Worm (Caenorhabditis elegans): ENCODE data around the gene wht-2.

The wht-2 gene

DNA sequence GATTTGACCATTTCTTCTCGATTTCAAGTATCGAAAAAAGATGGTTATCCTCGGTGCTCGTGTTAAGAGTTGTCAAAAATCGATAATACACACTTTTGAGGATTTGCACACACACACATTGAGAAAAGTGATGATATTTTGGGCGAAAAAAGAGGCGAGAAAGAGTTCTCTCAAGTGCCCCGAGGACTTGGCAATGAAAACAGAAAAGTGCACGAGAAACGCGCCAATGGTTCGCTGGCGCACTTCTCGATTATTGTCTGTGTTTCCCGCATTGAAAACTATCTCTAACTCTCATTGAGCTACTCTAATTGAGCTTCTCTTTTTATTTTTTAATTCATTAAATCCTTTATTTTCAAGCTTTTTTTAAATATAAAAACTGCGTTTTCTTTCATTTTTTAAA lies 36.5 kb upstream of the wht-2 start (continued):
- TF ChIP-seq nhr-19 (GFP tag; conservative IDR thresholded peaks at IDR 0.05) (peak; percentile 76), mdl-1 (tag; optimal IDR thresholded peaks at IDR 0.05) (peak in 1 of 2 experiments; percentile 43), lin-13 (GFP tag; optimal IDR thresholded peaks at IDR 0.05) (peak; percentile 45), snpc-4 (tag; optimal IDR thresholded peaks at IDR 0.05) (peak; percentile 67), lin-15B (tag; optimal IDR thresholded peaks at IDR 0.05) (peak; percentile 1), nhr-28 (tag; optimal IDR thresholded peaks at IDR 0.05) (no peak), ztf-4 (tag; optimal IDR thresholded peaks at IDR 0.05) (no peak), lsy-2 (tag; optimal IDR thresholded peaks at IDR 0.05) (peak; percentile 76 to 84), sptf-1 (tag; optimal IDR thresholded peaks at IDR 0.05) (no peak)

DNA sequence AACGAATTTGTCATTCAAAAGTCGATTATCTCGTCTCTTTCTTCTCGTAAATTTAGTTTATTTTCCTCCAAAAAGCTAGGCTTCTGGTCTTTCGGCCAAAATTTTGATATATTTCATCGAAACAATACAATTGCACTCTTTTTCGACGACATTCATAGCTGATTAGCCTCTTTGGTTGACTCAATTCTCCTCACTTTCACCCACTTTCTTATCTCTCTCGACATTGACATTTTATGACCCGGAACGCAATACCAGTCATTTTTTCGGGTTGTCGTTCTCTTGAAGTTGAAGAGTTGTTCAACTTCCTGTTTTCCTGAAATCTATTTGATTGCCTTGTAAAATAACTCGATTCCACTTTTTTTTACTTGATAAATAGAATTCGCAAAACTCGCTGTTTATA lies 35.7 kb upstream of the wht-2 start:
- TF ChIP-seq fkh-10 (GFP tag; optimal IDR thresholded peaks at IDR 0.05) = no peak
- TF ChIP-seq mef-2 (tag; optimal IDR thresholded peaks at IDR 0.05) = no peak
- TF ChIP-seq alr-1 (tag; optimal IDR thresholded peaks at IDR 0.05; ENCODE audit: borderline replicate concordance) = no peak
- no peak for TF ChIP-seq unc-130 (tag; optimal IDR thresholded peaks at IDR 0.05)
- no peak for TF ChIP-seq efl-1 (optimal IDR thresholded peaks at IDR 0.05)
- peak in 1 of 2 experiments; percentile 20 for TF ChIP-seq efl-1 (GFP tag; optimal IDR thresholded peaks at IDR 0.05 in 1 of 2)
- TF ChIP-seq pag-3 (tag; optimal IDR thresholded peaks at IDR 0.05; ENCODE audit: borderline replicate concordance, insufficient read depth) = no peak
- TF ChIP-seq blmp-1 (tag; optimal IDR thresholded peaks at IDR 0.05) = peak; percentile 8
- no peak for TF ChIP-seq mep-1 (tag; optimal IDR thresholded peaks at IDR 0.05)
- TF ChIP-seq Y116A8C.19 (tag; optimal IDR thresholded peaks at IDR 0.05; ENCODE audit: borderline replicate concordance) = no peak
- no peak for TF ChIP-seq ztf-4 (tag; optimal IDR thresholded peaks at IDR 0.05)
- TF ChIP-seq snpc-4 (tag; optimal IDR thresholded peaks at IDR 0.05) = no peak
- TF ChIP-seq irx-1 (tag; optimal IDR thresholded peaks at IDR 0.05) = no peak
- TF ChIP-seq xbp-1 (tag; optimal IDR thresholded peaks at IDR 0.05) = no peak
- TF ChIP-seq F16B12.6 (tag; optimal IDR thresholded peaks at IDR 0.05) = no peak
- no peak for TF ChIP-seq vab-15 (tag; optimal IDR thresholded peaks at IDR 0.05)

DNA sequence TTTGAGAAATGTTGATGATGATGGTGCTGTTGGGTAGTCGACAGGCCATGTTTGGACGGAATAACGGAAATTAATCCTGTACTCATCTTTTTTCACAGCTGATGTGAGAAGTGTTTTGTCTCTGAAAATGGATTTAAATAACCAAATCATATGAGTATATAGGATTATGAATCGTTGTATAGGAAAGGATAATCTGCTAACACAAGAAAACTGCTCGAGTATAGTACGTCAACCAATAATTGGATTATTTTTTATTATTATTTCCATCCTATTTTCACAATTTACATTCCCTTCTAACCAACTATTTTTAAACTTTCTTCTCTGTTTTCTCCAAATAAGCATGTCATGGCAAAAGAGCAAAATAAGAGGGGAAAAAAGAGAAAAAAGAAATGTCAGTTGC lies 34.5 kb upstream of the wht-2 start:
- TF ChIP-seq hlh-4 (tag; optimal IDR thresholded peaks at IDR 0.05) (no peak), pag-3 (tag; optimal IDR thresholded peaks at IDR 0.05; ENCODE audit: borderline replicate concordance, insufficient read depth) (no peak), pqm-1 (tag; optimal IDR thresholded peaks at IDR 0.05) (no peak), lin-14 (GFP tag; optimal IDR thresholded peaks at IDR 0.05) (no peak), nhr-47 (tag; optimal IDR thresholded peaks at IDR 0.05) (no peak), vab-15 (tag; optimal IDR thresholded peaks at IDR 0.05) (no peak), fos-1 (tag; optimal IDR thresholded peaks at IDR 0.05) (no peak), ceh-88 (GFP tag; IDR thresholded peaks at IDR 0.05) (no peak), efl-1 (optimal IDR thresholded peaks at IDR 0.05) (no peak), efl-1 (GFP tag; optimal IDR thresholded peaks at IDR 0.05 in 1 of 2) (no peak), egl-13 (tag; optimal IDR thresholded peaks at IDR 0.05) (peak; percentile 10), nhr-71 (tag; optimal IDR thresholded peaks at IDR 0.05) (peak; percentile 4), nhr-237 (tag; optimal IDR thresholded peaks at IDR 0.05) (no peak), snpc-4 (tag; optimal IDR thresholded peaks at IDR 0.05) (no peak), sox-4 (tag; optimal IDR thresholded peaks at IDR 0.05) (no peak), nhr-90 (tag; optimal IDR thresholded peaks at IDR 0.05; ENCODE audit: poor library complexity) (no peak), ztf-4 (tag; optimal IDR thresholded peaks at IDR 0.05) (no peak), nhr-85 (tag) (peak; percentile 45), dsc-1 (tag; optimal IDR thresholded peaks at IDR 0.05) (peak; percentile 92), mef-2 (tag; optimal IDR thresholded peaks at IDR 0.05) (no peak), aly-2 (tag; optimal IDR thresholded peaks at IDR 0.05) (no peak), alr-1 (tag; optimal IDR thresholded peaks at IDR 0.05; ENCODE audit: borderline replicate concordance) (no peak), Y116A8C.19 (tag; optimal IDR thresholded peaks at IDR 0.05; ENCODE audit: borderline replicate concordance) (no peak), jun-1 (tag; optimal IDR thresholded peaks at IDR 0.05) (no peak), nhr-11 (tag; optimal IDR thresholded peaks at IDR 0.05) (no peak), unc-62 (GFP tag; optimal IDR thresholded peaks at IDR 0.05) (no peak)
